Fruit fly (Drosophila melanogaster) whole organism, wandering third instar larva: ENCODE results near the gene CG13247.

Experiments
- CG9705 ChIP-seq: fragments of 200-800 bp; sonication (Bioruptor generic); optimal IDR thresholded peaks from 2 replicates; lab custom pipeline; 2018; ENCODE audit warnings: missing biosample characterization, mild to moderate bottlenecking, missing genetic modification characterization
- Dfd ChIP-seq: fragments of >200 bp; optimal IDR thresholded peaks from 2 replicates; lab custom pipeline; 2017; ENCODE audit warnings: missing biosample characterization, missing genetic modification characterization
- Dif ChIP-seq: fragments of 200-275, 200-300 bp; sonication (Bioruptor generic); optimal IDR thresholded peaks from 2 replicates; lab custom pipeline; 2018; ENCODE audit warnings: missing biosample characterization, missing genetic modification characterization; ENCODE audit not compliant: partially characterized antibody
- GATAd ChIP-seq: sonication (Bioruptor generic); optimal IDR thresholded peaks from 2 replicates; lab custom pipeline; 2016; ENCODE audit warnings: missing biosample characterization, missing genetic modification characterization
- HLH106 ChIP-seq: fragments of 200-800 bp; optimal IDR thresholded peaks from 3 replicates; lab custom pipeline; 2019; ENCODE audit warnings: missing biosample characterization, mild to moderate bottlenecking, missing genetic modification characterization, moderate library complexity
- Hnf4 ChIP-seq: fragments of 200-800 bp; sonication (Bioruptor generic); optimal IDR thresholded peaks from 2 replicates; lab custom pipeline; 2016; ENCODE audit warnings: missing biosample characterization, mild to moderate bottlenecking, missing genetic modification characterization
- Hr78 ChIP-seq: fragments of >200 bp; optimal IDR thresholded peaks from 2 replicates; lab custom pipeline; 2017; ENCODE audit warnings: missing biosample characterization, missing genetic modification characterization
- Hr83 ChIP-seq: fragments of 200-300 bp; sonication (Bioruptor generic); optimal IDR thresholded peaks from 2 replicates; lab custom pipeline; 2016; ENCODE audit warnings: missing biosample characterization, mild to moderate bottlenecking, missing genetic modification characterization, moderate library complexity; ENCODE audit not compliant: poor library complexity, severe bottlenecking
- Mio ChIP-seq: sonication (Bioruptor generic); optimal IDR thresholded peaks from 2 replicates; lab custom pipeline; 2016; ENCODE audit warnings: missing biosample characterization, missing genetic modification characterization
- Myc ChIP-seq: fragments of >200 bp; optimal IDR thresholded peaks from 2 replicates; lab custom pipeline; 2017
- OdsH ChIP-seq: fragments of 200-800 bp; sonication (Bioruptor generic); optimal IDR thresholded peaks from 2 replicates; lab custom pipeline; 2016; ENCODE audit warnings: missing biosample characterization, mild to moderate bottlenecking, missing genetic modification characterization
- Rel ChIP-seq, 2 experiments: fragments of 200-800 bp; sonication (Bioruptor generic) in 1 of 2; optimal IDR thresholded peaks; 2 replicates in 1 of 2; 3 replicates in 1 of 2; lab custom pipeline; 2016 to 2019; ENCODE audit warnings: mild to moderate bottlenecking in 2 of 2, missing biosample characterization in 2 of 2, missing genetic modification characterization in 2 of 2, moderate library complexity in 1 of 2
- Vsx2 ChIP-seq: fragments of 200-300, 225-300 bp; sonication (Bioruptor generic); optimal IDR thresholded peaks from 2 replicates; lab custom pipeline; 2018; ENCODE audit warnings: missing biosample characterization, missing genetic modification characterization; ENCODE audit not compliant: partially characterized antibody
- dmrt93B ChIP-seq: fragments of 200-800 bp; sonication (Bioruptor generic); optimal IDR thresholded peaks from 2 replicates; lab custom pipeline; 2018; ENCODE audit warnings: missing biosample characterization, mild to moderate bottlenecking, missing genetic modification characterization
- dsf ChIP-seq: sonication (Bioruptor generic); optimal IDR thresholded peaks from 2 replicates; lab custom pipeline; 2016; ENCODE audit warnings: missing biosample characterization, missing genetic modification characterization, borderline replicate concordance
- ey ChIP-seq: fragments of 200-800 bp; sonication (Bioruptor generic); optimal IDR thresholded peaks from 2 replicates; lab custom pipeline; 2016; ENCODE audit warnings: missing biosample characterization, missing genetic modification characterization
- foxo ChIP-seq, 2 experiments: fragments of 200-800 bp; sonication (Bioruptor generic); optimal IDR thresholded peaks; 2 replicates in 1 of 2; 3 replicates in 1 of 2; lab custom pipeline; 2016 to 2017; ENCODE audit warnings: missing biosample characterization in 2 of 2, missing genetic modification characterization in 2 of 2
- fru ChIP-seq: fragments of 200-800 bp; sonication (Bioruptor generic); optimal IDR thresholded peaks from 3 replicates; lab custom pipeline; 2016; ENCODE audit warnings: missing biosample characterization, mild to moderate bottlenecking, missing genetic modification characterization
- h ChIP-seq: fragments of 200-800 bp; sonication (Bioruptor generic); optimal IDR thresholded peaks from 3 replicates; lab custom pipeline; 2016; ENCODE audit warnings: missing biosample characterization, mild to moderate bottlenecking, missing genetic modification characterization
- jim ChIP-seq: fragments of 175-275, 200-325 bp; sonication (Bioruptor generic); optimal IDR thresholded peaks from 2 replicates; lab custom pipeline; 2016; ENCODE audit warnings: missing biosample characterization, mild to moderate bottlenecking, missing genetic modification characterization
- psq ChIP-seq: fragments of 200-800 bp; sonication (Bioruptor generic); optimal IDR thresholded peaks from 3 replicates; lab custom pipeline; 2017; ENCODE audit warnings: missing biosample characterization, mild to moderate bottlenecking, missing genetic modification characterization, moderate library complexity
- rgr ChIP-seq: fragments of 200-800 bp; sonication (Bioruptor generic); optimal IDR thresholded peaks from 3 replicates; lab custom pipeline; 2016; ENCODE audit warnings: missing biosample characterization, mild to moderate bottlenecking, missing genetic modification characterization
- tai ChIP-seq: sonication (Bioruptor generic); optimal IDR thresholded peaks from 2 replicates; lab custom pipeline; 2016; ENCODE audit warnings: missing biosample characterization, missing genetic modification characterization
- usp ChIP-seq: fragments of >200 bp; optimal IDR thresholded peaks from 2 replicates; lab custom pipeline; 2017; ENCODE audit warnings: missing biosample characterization, missing genetic modification characterization

The CG13247 gene

DNA sequence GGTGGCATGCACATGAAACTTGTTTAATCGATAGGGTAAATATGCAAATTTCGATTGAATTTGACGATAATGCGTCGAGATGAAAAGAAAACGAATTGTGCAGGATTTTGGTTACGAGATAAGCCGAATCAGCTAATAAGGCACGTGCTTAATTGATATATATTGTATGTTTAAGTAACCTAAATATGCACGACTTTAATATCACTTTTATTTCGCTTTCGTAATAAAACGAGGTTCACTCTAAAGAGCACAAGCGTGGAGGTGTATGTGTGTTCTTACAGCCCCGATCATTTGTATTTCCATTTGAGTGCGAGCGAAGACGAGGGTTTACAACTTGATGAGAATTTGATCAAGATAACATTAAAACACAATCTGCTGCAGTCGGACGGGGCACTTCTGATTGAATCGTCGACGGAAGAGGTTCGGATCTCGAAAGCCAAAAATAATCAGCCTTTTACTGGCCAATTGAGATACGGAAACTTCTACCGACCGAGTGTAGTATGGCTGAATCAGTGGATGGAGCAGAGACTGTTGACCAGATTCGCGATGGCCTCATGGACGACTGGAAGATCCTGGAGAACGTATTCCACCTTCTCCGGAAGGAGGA, 16.3 kb upstream of the CG13247 start:
- TF ChIP-seq OdsH = peak; percentile 15
- peak; percentile 12 for TF ChIP-seq psq (GFP tag; lab: Kevin White, UChicago)
- peak; percentile 51 for TF ChIP-seq ey (GFP tag; lab: Kevin White, UChicago)
- no peak for TF ChIP-seq Myc (lab: Kevin White, UChicago)
- no peak for TF ChIP-seq Dif
- peak; percentile 10 for TF ChIP-seq Hr83
- peak; percentile 42 for TF ChIP-seq h (GFP tag; lab: Kevin White, UChicago)
- no peak for TF ChIP-seq Rel (GFP tag; optimal IDR thresholded peaks at IDR 0.05; lab: Kevin White, UChicago)
- TF ChIP-seq Rel (tag; optimal IDR thresholded peaks at IDR 0.05; lab: Kevin White, UChicago) = peak; percentile 70
- no peak for TF ChIP-seq tai
- peak; percentile 13 for TF ChIP-seq rgr (GFP tag; lab: Kevin White, UChicago)
- TF ChIP-seq fru (GFP tag; lab: Kevin White, UChicago) = peak; percentile 57
- TF ChIP-seq, all 38 proteins: peak for 8

DNA sequence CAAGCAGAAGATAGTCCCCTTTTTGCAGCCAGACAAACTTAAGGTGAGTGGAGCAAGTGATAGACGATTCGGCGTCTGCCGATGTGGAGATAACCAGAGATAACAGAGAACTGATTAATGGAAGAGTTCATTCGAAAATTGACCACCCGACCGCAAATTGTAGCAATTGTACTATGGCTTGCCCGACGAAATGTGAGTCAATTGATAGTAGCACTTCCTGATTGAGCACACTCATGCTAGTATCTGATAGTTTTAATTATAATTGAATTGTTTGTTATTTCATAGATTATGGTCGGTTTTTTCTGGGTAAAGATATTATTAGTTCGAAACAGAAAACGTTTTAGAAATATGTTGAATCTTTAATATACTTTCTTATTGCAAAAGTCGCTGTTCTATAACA, 15.8 kb upstream of the CG13247 start:
- TF ChIP-seq dsf (no peak), OdsH (no peak), jim (GFP tag; lab: Kevin White, UChicago) (no peak), Dif (no peak), CG9705 (GFP tag; lab: Kevin White, UChicago) (no peak), Vsx2 (GFP tag; lab: Kevin White, UChicago) (no peak), foxo (GFP tag; optimal IDR thresholded peaks at IDR 0.05; lab: Kevin White, UChicago) (no peak), psq (GFP tag; lab: Kevin White, UChicago) (no peak)

- TF ChIP-seq CG9705 (GFP tag; lab: Kevin White, UChicago) (no peak), usp (GFP tag; lab: Kevin White, UChicago) (no peak), OdsH (no peak), HLH106 (tag; lab: Kevin White, UChicago) (no peak), h (GFP tag; lab: Kevin White, UChicago) (no peak), Hnf4 (GFP tag; lab: Kevin White, UChicago) (no peak), GATAd (GFP tag; lab: Kevin White, UChicago) (no peak), Rel (GFP tag; optimal IDR thresholded peaks at IDR 0.05; lab: Kevin White, UChicago) (no peak), Rel (tag; optimal IDR thresholded peaks at IDR 0.05; lab: Kevin White, UChicago) (peak; percentile 2), tai (no peak)
Observed at dm6 chr3L:20354872-20355271, 15.2 kb upstream of the CG13247 start.

DNA sequence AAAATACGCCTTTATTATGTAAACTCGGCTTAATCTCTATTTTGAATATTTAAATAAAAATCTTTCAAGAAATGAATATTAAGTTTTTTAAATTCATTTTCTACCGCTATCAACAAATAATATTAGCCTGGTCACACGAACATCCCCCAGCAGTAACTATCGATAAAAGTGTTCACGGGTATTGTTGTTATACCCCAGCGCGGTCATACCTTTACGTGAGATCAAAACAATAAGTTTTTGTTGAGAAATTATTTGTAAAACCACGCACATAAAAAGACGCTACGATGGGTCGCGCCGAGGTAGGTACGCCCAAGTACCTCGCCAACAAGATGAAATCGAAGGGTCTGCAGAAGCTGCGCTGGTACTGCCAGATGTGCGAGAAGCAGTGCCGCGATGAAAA, 13.5 kb upstream of the CG13247 start, which contains the start of gene kin17:
kin17 (plus strand) TSS at position 195 of the 400 bp plus-strand sequence.
- TF ChIP-seq OdsH (no peak), Rel (GFP tag; optimal IDR thresholded peaks at IDR 0.05; lab: Kevin White, UChicago) (no peak), Rel (tag; optimal IDR thresholded peaks at IDR 0.05; lab: Kevin White, UChicago) (peak; percentile 12), Vsx2 (GFP tag; lab: Kevin White, UChicago) (peak; percentile 75)

DNA sequence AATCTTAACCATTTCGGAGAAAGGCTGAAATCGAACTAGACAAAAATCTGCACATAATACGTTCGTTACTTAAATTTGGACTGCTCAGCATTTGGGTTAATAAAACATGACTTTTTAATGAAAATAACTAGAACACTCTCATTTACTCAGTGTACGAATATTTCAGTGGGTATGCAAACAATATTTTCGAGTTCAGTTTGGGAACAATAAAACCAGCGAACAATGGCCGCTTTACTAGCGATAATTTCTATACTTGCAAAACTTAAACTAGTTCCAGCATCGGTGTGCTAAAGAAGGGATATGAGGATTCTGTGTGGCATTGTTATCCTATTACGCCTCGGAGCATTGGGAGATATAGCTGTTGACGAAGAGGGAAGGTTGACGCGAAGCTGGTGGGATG, 11.9 kb upstream of the CG13247 start, which contains the start of gene CG5665:
CG5665 (plus strand) TSS at position 301 of the 400 bp plus-strand sequence.
- TF ChIP-seq dmrt93B (no peak), Dfd (no peak), jim (GFP tag; lab: Kevin White, UChicago) (no peak), Mio (GFP tag; lab: Kevin White, UChicago) (no peak), Hr78 (GFP tag; lab: Kevin White, UChicago) (no peak)

- TF ChIP-seq HLH106 (tag; lab: Kevin White, UChicago) = no peak
- TF ChIP-seq Rel (GFP tag; optimal IDR thresholded peaks at IDR 0.05; lab: Kevin White, UChicago) = no peak
- TF ChIP-seq Rel (tag; optimal IDR thresholded peaks at IDR 0.05; lab: Kevin White, UChicago) = peak; percentile 71
Observed at dm6 chr3L:20361389-20361788, 8.7 kb upstream of the CG13247 start, which contains the start of gene Prim2. TSS of gene Prim2 (minus strand) at chr3L:20361585.

DNA sequence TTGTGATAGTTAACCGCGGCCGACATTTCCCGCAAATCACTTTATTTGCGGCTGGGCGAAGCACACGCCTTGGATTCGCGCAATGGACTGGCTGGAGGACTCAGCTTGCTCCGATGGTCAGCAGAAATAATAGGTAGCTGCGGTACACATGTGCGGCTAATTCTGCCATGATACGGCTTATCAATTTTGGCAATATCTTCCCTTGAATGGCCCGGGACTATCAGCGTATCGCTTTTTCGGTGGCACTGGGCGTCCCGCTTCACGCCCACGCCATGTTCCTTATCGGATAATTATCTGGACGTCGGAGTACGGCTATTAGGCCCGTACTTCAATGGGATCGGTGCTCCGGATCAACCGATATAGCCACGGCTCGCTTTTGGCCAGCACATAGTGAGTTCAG, 4.0 kb upstream of the CG13247 start:
- peak; percentile 2 for TF ChIP-seq Dif
- TF ChIP-seq Rel (GFP tag; optimal IDR thresholded peaks at IDR 0.05; lab: Kevin White, UChicago) = no peak
- TF ChIP-seq Rel (tag; optimal IDR thresholded peaks at IDR 0.05; lab: Kevin White, UChicago) = peak; percentile 33
- no peak for TF ChIP-seq Dfd
- TF ChIP-seq Mio (GFP tag; lab: Kevin White, UChicago) = no peak
- no peak for TF ChIP-seq GATAd (GFP tag; lab: Kevin White, UChicago)
- TF ChIP-seq h (GFP tag; lab: Kevin White, UChicago) = peak; percentile 89
